Fruit fly (Drosophila melanogaster) whole organism, embryonic: ENCODE results near the gene Fbxl7.

Source experiments
- Atf3 ChIP-seq: fragments of 200-800 bp; sonication (Bioruptor generic); optimal IDR thresholded peaks from 3 replicates; lab custom pipeline; 2016; ENCODE audit warnings: missing biosample characterization, missing genetic modification characterization
- CG10147 ChIP-seq: fragments of 200-800 bp; sonication (Bioruptor generic); optimal IDR thresholded peaks from 2 replicates; lab custom pipeline; 2019; ENCODE audit warnings: missing biosample characterization, mild to moderate bottlenecking, missing genetic modification characterization, moderate library complexity
- CG10565 ChIP-seq: fragments of 200-800 bp; sonication (Bioruptor generic); optimal IDR thresholded peaks from 3 replicates; lab custom pipeline; 2016; ENCODE audit warnings: missing biosample characterization, mild to moderate bottlenecking, missing genetic modification characterization
- CG11247 ChIP-seq: fragments of 200-800 bp; sonication (Bioruptor generic); IDR thresholded peaks from 2 replicates; pipeline ENCODE4 v1.3.6; 2022; ENCODE audit warnings: missing biosample characterization, missing genetic modification characterization
- CG12299 ChIP-seq: fragments of 200-800 bp; sonication (Bioruptor generic); optimal IDR thresholded peaks from 2 replicates; lab custom pipeline; 2018; ENCODE audit warnings: missing biosample characterization, mild to moderate bottlenecking, missing genetic modification characterization
- CG12659 ChIP-seq: fragments of 200-800 bp; sonication (Bioruptor generic); optimal IDR thresholded peaks from 3 replicates; lab custom pipeline; 2017; ENCODE audit warnings: mild to moderate bottlenecking, missing biosample characterization, missing genetic modification reagents, missing genetic modification characterization
- CG13775 ChIP-seq: fragments of 200-800 bp; sonication (Bioruptor generic); optimal IDR thresholded peaks from 3 replicates; lab custom pipeline; 2017; ENCODE audit warnings: missing biosample characterization, mild to moderate bottlenecking, missing genetic modification characterization
- CG14710 ChIP-seq: fragments of 200-800 bp; sonication (Bioruptor generic); optimal IDR thresholded peaks from 3 replicates; lab custom pipeline; 2019; ENCODE audit warnings: missing biosample characterization, mild to moderate bottlenecking, missing genetic modification characterization, moderate library complexity
- CG15269 ChIP-seq: fragments of 200-800 bp; sonication (Bioruptor generic); optimal IDR thresholded peaks from 2 replicates; lab custom pipeline; 2018; ENCODE audit warnings: missing biosample characterization, mild to moderate bottlenecking, missing genetic modification characterization, moderate library complexity
- CG15601 ChIP-seq: fragments of 200-800 bp; sonication (Bioruptor generic); optimal IDR thresholded peaks from 3 replicates; lab custom pipeline; 2019; ENCODE audit warnings: missing biosample characterization, mild to moderate bottlenecking, missing genetic modification characterization, moderate library complexity
- CG18476 ChIP-seq: fragments of 200-800 bp; sonication (Bioruptor generic); optimal IDR thresholded peaks from 2 replicates; lab custom pipeline; 2016; ENCODE audit warnings: missing biosample characterization, mild to moderate bottlenecking, missing genetic modification characterization
- CG2116 ChIP-seq: fragments of 200-800 bp; sonication (Bioruptor generic); optimal IDR thresholded peaks from 3 replicates; lab custom pipeline; 2018; ENCODE audit warnings: missing biosample characterization, mild to moderate bottlenecking, missing genetic modification characterization
- CG2120 ChIP-seq: fragments of 200-800 bp; sonication (Bioruptor generic); optimal IDR thresholded peaks from 3 replicates; lab custom pipeline; 2016; ENCODE audit warnings: missing biosample characterization, missing genetic modification characterization
- CG2199 ChIP-seq: fragments of 200-800 bp; sonication (Bioruptor generic); IDR thresholded peaks from 3 replicates; pipeline ENCODE4 v1.3.6; 2022; ENCODE audit warnings: missing biosample characterization, missing genetic modification characterization
- CG6683 ChIP-seq: fragments of 200-800 bp; sonication (Bioruptor generic); optimal IDR thresholded peaks from 2 replicates; lab custom pipeline; 2017; ENCODE audit warnings: missing biosample characterization, mild to moderate bottlenecking, missing genetic modification characterization, missing genetic modification reagents
- CG6791 ChIP-seq: fragments of 200-800 bp; sonication (Bioruptor generic); IDR thresholded peaks from 3 replicates; pipeline ENCODE4 v1.3.6; 2022; ENCODE audit warnings: missing biosample characterization, missing genetic modification characterization; ENCODE audit not compliant: partially characterized antibody
- CG8924 ChIP-seq: fragments of 200-800 bp; optimal IDR thresholded peaks from 3 replicates; lab custom pipeline; 2019; ENCODE audit warnings: missing biosample characterization, mild to moderate bottlenecking, missing genetic modification characterization, moderate library complexity
- CG9437 ChIP-seq: fragments of 200-800 bp; sonication (Bioruptor generic); optimal IDR thresholded peaks from 2 replicates; lab custom pipeline; 2018; ENCODE audit warnings: missing biosample characterization, mild to moderate bottlenecking, missing genetic modification characterization
- CG9727 ChIP-seq: fragments of 200-800 bp; sonication (Bioruptor generic); optimal IDR thresholded peaks from 3 replicates; lab custom pipeline; 2017; ENCODE audit warnings: missing biosample characterization, mild to moderate bottlenecking, missing genetic modification characterization
- D ChIP-seq, 2 experiments: fragments of 200-800 bp in 1 of 2; fragments of >200 bp in 1 of 2; sonication (Bioruptor generic) in 1 of 2; optimal IDR thresholded peaks; 2 replicates in 1 of 2; 3 replicates in 1 of 2; lab custom pipeline; 2017; ENCODE audit warnings: mild to moderate bottlenecking in 1 of 2, missing biosample characterization in 1 of 2, missing genetic modification characterization in 1 of 2, missing genetic modification reagents in 1 of 2
- Dad ChIP-seq: fragments of 200-800 bp; sonication (Bioruptor generic); optimal IDR thresholded peaks from 3 replicates; lab custom pipeline; 2016; ENCODE audit warnings: missing biosample characterization, missing genetic modification characterization
- Deaf1 ChIP-seq: fragments of 200-800 bp; optimal IDR thresholded peaks from 3 replicates; lab custom pipeline; 2019; ENCODE audit warnings: missing biosample characterization, mild to moderate bottlenecking, missing genetic modification characterization, moderate library complexity
- Fer2 ChIP-seq: fragments of 200-800 bp; sonication (Bioruptor generic); optimal IDR thresholded peaks from 2 replicates; lab custom pipeline; 2018; ENCODE audit warnings: missing biosample characterization, mild to moderate bottlenecking, missing genetic modification characterization, moderate library complexity
- Gug ChIP-seq: fragments of 200-800 bp; sonication (Bioruptor generic); IDR thresholded peaks from 4 replicates; pipeline ENCODE4 v1.3.6; 2022; ENCODE audit warnings: missing biosample characterization, missing genetic modification characterization
- Max ChIP-seq: fragments of 200-800 bp; sonication (Bioruptor generic); optimal IDR thresholded peaks from 2 replicates; lab custom pipeline; 2016; ENCODE audit warnings: missing biosample characterization, mild to moderate bottlenecking, missing genetic modification characterization
- Sry-β ChIP-seq: fragments of 200-800 bp; sonication (Bioruptor generic); optimal IDR thresholded peaks from 2 replicates; lab custom pipeline; 2018; ENCODE audit warnings: missing biosample characterization, mild to moderate bottlenecking, missing genetic modification characterization, moderate library complexity
- Stat92E ChIP-seq, 3 experiments: fragments of >200 bp in 2 of 3; fragments of 200-800 bp in 1 of 3; sonication (Bioruptor generic) in 1 of 3; optimal IDR thresholded peaks; 2 replicates each; lab custom pipeline; 2017 to 2019; ENCODE audit warnings: missing biosample characterization in 3 of 3, missing genetic modification characterization in 3 of 3, mild to moderate bottlenecking in 1 of 3, moderate library complexity in 1 of 3
- Tbp ChIP-seq: fragments of >200 bp; optimal IDR thresholded peaks from 2 replicates; lab custom pipeline; 2018; ENCODE audit warnings: missing biosample characterization, missing genetic modification characterization
- Vsx1 ChIP-seq: fragments of 200-800 bp; sonication (Bioruptor generic); optimal IDR thresholded peaks from 2 replicates; lab custom pipeline; 2017; ENCODE audit warnings: missing biosample characterization, mild to moderate bottlenecking, missing genetic modification characterization, missing genetic modification reagents
- btn ChIP-seq: fragments of 200-800 bp; sonication (Bioruptor generic); optimal IDR thresholded peaks from 2 replicates; lab custom pipeline; 2016; ENCODE audit warnings: missing biosample characterization, missing genetic modification characterization
- cas ChIP-seq: fragments of 200-800 bp; sonication (Bioruptor generic); IDR thresholded peaks from 2 replicates; pipeline ENCODE4 v1.3.6; 2022; ENCODE audit warnings: missing biosample characterization, missing genetic modification characterization
- chif ChIP-seq, 2 experiments: fragments of 200-800 bp; sonication (Bioruptor generic); optimal IDR thresholded peaks; 3 replicates each; lab custom pipeline; 2016; ENCODE audit warnings: missing biosample characterization in 2 of 2, missing genetic modification characterization in 2 of 2
- croc ChIP-seq: fragments of 200-800 bp; sonication (Bioruptor generic); conservative IDR thresholded peaks from 3 replicates; pipeline ENCODE4 v1.3.6; 2022; ENCODE audit warnings: missing biosample characterization, missing genetic modification characterization
- da ChIP-seq: fragments of 200-800 bp; sonication (Bioruptor generic); optimal IDR thresholded peaks from 2 replicates; lab custom pipeline; 2016; ENCODE audit warnings: missing biosample characterization, missing genetic modification characterization
- dmrt11E ChIP-seq: fragments of 200-800 bp; sonication (Bioruptor generic); optimal IDR thresholded peaks from 3 replicates; lab custom pipeline; 2018; ENCODE audit warnings: missing biosample characterization, mild to moderate bottlenecking, missing genetic modification characterization, moderate library complexity
- eyg ChIP-seq: fragments of 200-800 bp; sonication (Bioruptor generic); optimal IDR thresholded peaks from 3 replicates; lab custom pipeline; 2016; ENCODE audit warnings: missing biosample characterization, missing genetic modification characterization
- fu2 ChIP-seq: fragments of 200-800 bp; sonication (Bioruptor generic); optimal IDR thresholded peaks from 2 replicates; lab custom pipeline; 2016; ENCODE audit warnings: missing biosample characterization, missing genetic modification characterization
- gem ChIP-seq: fragments of 200-800 bp; sonication (Bioruptor generic); optimal IDR thresholded peaks from 2 replicates; lab custom pipeline; 2019; ENCODE audit warnings: missing biosample characterization, mild to moderate bottlenecking, missing genetic modification characterization, moderate library complexity
- gsb-n ChIP-seq: fragments of 200-800 bp; sonication (Bioruptor generic); optimal IDR thresholded peaks from 3 replicates; lab custom pipeline; 2018; ENCODE audit warnings: missing biosample characterization, mild to moderate bottlenecking, missing genetic modification characterization
- odd ChIP-seq: fragments of 200-800 bp; sonication (Bioruptor generic); optimal IDR thresholded peaks from 2 replicates; lab custom pipeline; 2017; ENCODE audit warnings: missing biosample characterization, mild to moderate bottlenecking, missing genetic modification characterization
- phol ChIP-seq: fragments of 200-800 bp; sonication (Bioruptor generic); optimal IDR thresholded peaks from 3 replicates; lab custom pipeline; 2018; ENCODE audit warnings: missing biosample characterization, mild to moderate bottlenecking, missing genetic modification characterization, moderate library complexity
- pita ChIP-seq: fragments of 200-800 bp; sonication (Bioruptor generic); optimal IDR thresholded peaks from 2 replicates; lab custom pipeline; 2017; ENCODE audit warnings: missing biosample characterization, mild to moderate bottlenecking, missing genetic modification characterization
- sd ChIP-seq: fragments of 200-800 bp; sonication (Bioruptor generic); optimal IDR thresholded peaks from 3 replicates; lab custom pipeline; 2018; ENCODE audit warnings: missing biosample characterization, mild to moderate bottlenecking, missing genetic modification characterization, moderate library complexity
- sens ChIP-seq: fragments of 200-800 bp; sonication (Bioruptor generic); peaks from one replicate; lab custom pipeline; 2016; ENCODE audit warnings: missing biosample characterization, missing genetic modification characterization
- shn ChIP-seq: fragments of 200-800 bp; sonication (Bioruptor generic); optimal IDR thresholded peaks from 3 replicates; lab custom pipeline; 2016; ENCODE audit warnings: missing biosample characterization, missing genetic modification characterization
- slou ChIP-seq: fragments of 200-800 bp; sonication (Bioruptor generic); optimal IDR thresholded peaks from 3 replicates; lab custom pipeline; 2016; ENCODE audit warnings: missing biosample characterization, missing genetic modification characterization
- slp2 ChIP-seq: fragments of 200-800 bp; sonication (Bioruptor generic); optimal IDR thresholded peaks from 2 replicates; lab custom pipeline; 2016; ENCODE audit warnings: missing biosample characterization, missing genetic modification characterization
- sob ChIP-seq: fragments of 200-800 bp; sonication (Bioruptor generic); IDR thresholded peaks from 2 replicates; pipeline ENCODE4 v1.3.6; 2022; ENCODE audit warnings: missing biosample characterization, missing genetic modification characterization
- toy ChIP-seq: fragments of 200-800 bp; sonication (Bioruptor generic); IDR thresholded peaks from 2 replicates; pipeline ENCODE4 v1.3.6; 2022; ENCODE audit warnings: missing biosample characterization, missing genetic modification characterization
- vvl ChIP-seq: fragments of 200-800 bp; sonication (Bioruptor generic); IDR thresholded peaks from 2 replicates; pipeline ENCODE4 v1.3.6; 2022; ENCODE audit warnings: missing biosample characterization, missing genetic modification characterization

Gene Fbxl7

DNA sequence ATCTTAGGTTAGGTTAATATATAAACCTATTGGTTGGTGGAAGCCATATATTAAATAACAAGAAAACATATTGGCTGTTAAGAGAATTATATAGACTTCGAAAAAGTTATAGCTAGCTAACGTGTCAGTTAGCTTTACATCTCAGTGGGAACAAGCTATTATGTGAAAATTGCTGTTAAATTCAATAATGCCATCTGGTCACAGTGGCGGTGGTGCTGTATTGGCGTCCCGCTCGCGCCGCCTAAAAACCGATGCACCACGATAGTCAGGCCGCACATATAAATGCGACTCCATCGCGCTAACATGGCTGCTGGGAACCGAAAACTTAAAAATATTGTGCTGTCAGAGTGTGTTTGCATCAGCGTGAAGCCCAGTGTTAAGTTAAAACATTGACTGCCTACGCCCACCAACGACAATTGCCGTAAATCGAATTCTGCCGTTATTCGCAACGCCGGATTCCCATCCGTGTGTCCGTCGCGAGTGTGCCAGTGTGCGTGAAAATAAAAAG lies 52.3 kb downstream of the Fbxl7 start, which contains the start of gene Hel89B (continued):
- TF ChIP-seq sens (GFP tag; lab: Kevin White, UChicago) = peak; percentile 95
- TF ChIP-seq CG11247 (GFP tag; lab: Robert Waterston, UW) = no peak
- peak; percentile 19 for TF ChIP-seq CG9727 (GFP tag; lab: Kevin White, UChicago)
- TF ChIP-seq CG6683 (GFP tag; lab: Kevin White, UChicago) = no peak
- peak; percentile 83 for TF ChIP-seq CG2120 (GFP tag; lab: Kevin White, UChicago)
- TF ChIP-seq D (optimal IDR thresholded peaks at IDR 0.05; lab: Kevin White, UChicago) = no peak
- no peak for TF ChIP-seq D (GFP tag; optimal IDR thresholded peaks at IDR 0.05; lab: Kevin White, UChicago)
- TF ChIP-seq CG12299 = no peak
- TF ChIP-seq Fer2 = peak; percentile 65
- TF ChIP-seq vvl (GFP tag; lab: Robert Waterston, UW) = no peak
- TF ChIP-seq Dad (GFP tag; lab: Kevin White, UChicago) = peak; percentile 33
- TF ChIP-seq fu2 (GFP tag; lab: Kevin White, UChicago) = peak; percentile 34
- peak; percentile 42 for TF ChIP-seq slou (GFP tag; lab: Kevin White, UChicago)
- no peak for TF ChIP-seq sob (GFP tag; lab: Robert Waterston, UW)
- 0 out of 4 replicates have a peak, but pooled peaks have one; percentile 13 for TF ChIP-seq Gug (GFP tag; lab: Robert Waterston, UW)
- TF ChIP-seq odd (GFP tag; lab: Kevin White, UChicago) = no peak
- peak; percentile 53 for TF ChIP-seq Max (GFP tag; lab: Kevin White, UChicago)
- TF ChIP-seq CG9437 (GFP tag; lab: Kevin White, UChicago) = no peak
- TF ChIP-seq slp2 (GFP tag; lab: Kevin White, UChicago) = peak; percentile 38
- TF ChIP-seq btn (GFP tag; lab: Kevin White, UChicago) = no peak
- peak; percentile 81 for TF ChIP-seq Tbp (GFP tag; lab: Kevin White, UChicago)
- peak; percentile 3 for TF ChIP-seq eyg
- peak; percentile 59 for TF ChIP-seq CG15269 (tag; lab: Kevin White, UChicago)
- peak; percentile 45 for TF ChIP-seq Sry-β (GFP tag; lab: Kevin White, UChicago)
- TF ChIP-seq CG15601 (tag; lab: Kevin White, UChicago) = peak; percentile 46
- no peak for TF ChIP-seq da (GFP tag; lab: Kevin White, UChicago)
- peak; percentile 56 for TF ChIP-seq CG18476 (GFP tag; lab: Kevin White, UChicago)
- peak; percentile 23 for TF ChIP-seq Atf3 (GFP tag; lab: Kevin White, UChicago)
- TF ChIP-seq shn = peak; percentile 59
- peak; percentile 52 to 74 for TF ChIP-seq chif (GFP tag; optimal IDR thresholded peaks at IDR 0.05; lab: Kevin White, UChicago)
- TF ChIP-seq CG2116 = peak; percentile 89
- peak; percentile 60 for TF ChIP-seq CG8924 (tag; lab: Kevin White, UChicago)
- TF ChIP-seq pita (GFP tag; lab: Kevin White, UChicago) = no peak
- TF ChIP-seq CG12659 (GFP tag; lab: Kevin White, UChicago) = peak; percentile 84
- TF ChIP-seq croc (GFP tag; lab: Robert Waterston, UW) = peak; percentile 33; the same call in 2 of the 3 replicates
- TF ChIP-seq gsb-n (tag; lab: Kevin White, UChicago) = peak; percentile 63
- no peak for TF ChIP-seq CG6791 (GFP tag; lab: Robert Waterston, UW)
- TF ChIP-seq CG10147 (GFP tag; lab: Kevin White, UChicago) = peak; percentile 13
- peak; percentile 6 for TF ChIP-seq CG10565
- no peak for TF ChIP-seq sd (tag; lab: Kevin White, UChicago)
- no peak for TF ChIP-seq CG2199
- peak; percentile 54 for TF ChIP-seq CG13775 (GFP tag; lab: Kevin White, UChicago)
- TF ChIP-seq toy (GFP tag; lab: Robert Waterston, UW) = no peak
- TF ChIP-seq phol (tag; lab: Kevin White, UChicago) = peak; percentile 88
- TF ChIP-seq gem = peak; percentile 84
- peak; percentile 70 for TF ChIP-seq dmrt11E (tag; lab: Kevin White, UChicago)
- TF ChIP-seq Stat92E (GFP tag; optimal IDR thresholded peaks at IDR 0.05; lab: Kevin White, UChicago) = no peak
- no peak for TF ChIP-seq cas (GFP tag; lab: Robert Waterston, UW)
- TF ChIP-seq Vsx1 (GFP tag; lab: Kevin White, UChicago) = peak; percentile 55
- TF ChIP-seq Deaf1 (tag; lab: Kevin White, UChicago) = no peak
- peak; percentile 90 for TF ChIP-seq CG14710 (tag; lab: Kevin White, UChicago)
